Worm (Caenorhabditis elegans) whole organism, L3 larva: ENCODE measurements around the gene C07A12.2.

Experiments
- ZK546.5 ChIP-seq: sonication (generic microtip); optimal IDR thresholded peaks from 2 replicates; lab custom pipeline; 2017; ENCODE audit warnings: missing biosample characterization, missing genetic modification characterization
- eor-1 ChIP-seq, 2 experiments: fragments of 150-350 bp; optimal IDR thresholded peaks; 2 replicates each; lab custom pipeline; 2014 to 2018; ENCODE audit warnings: missing biosample characterization in 2 of 2, missing genetic modification characterization in 2 of 2
- lin-39 ChIP-seq: fragments of 150-350 bp; optimal IDR thresholded peaks from 2 replicates; lab custom pipeline; 2018; ENCODE audit warnings: missing biosample characterization, missing genetic modification reagents, missing genetic modification characterization
- mml-1 ChIP-seq: fragments of 150-350 bp; sonication (generic microtip); optimal IDR thresholded peaks from 3 replicates; lab custom pipeline; 2014; ENCODE audit warnings: missing biosample characterization, missing genetic modification characterization
- pqm-1 ChIP-seq: fragments of 150-350 bp; optimal IDR thresholded peaks from 2 replicates; lab custom pipeline; 2017; ENCODE audit warnings: missing biosample characterization, missing genetic modification characterization, inconsistent platforms
- unc-62 ChIP-seq: fragments of 150-350 bp; sonication (generic microtip); optimal IDR thresholded peaks from 4 replicates; lab custom pipeline; 2014; ENCODE audit warnings: missing biosample characterization, missing genetic modification reagents, missing genetic modification characterization

ce11 chrX:4561863-4562262 is 17.2 kb downstream of the C07A12.2 start, which contains the start of gene C05E11.6:
- TF ChIP-seq pqm-1 (tag; lab: Kevin White, UChicago) (no peak), mml-1 (tag; lab: Kevin White, UChicago) (no peak), unc-62 (GFP tag; lab: Kevin White, UChicago) (no peak), eor-1 (tag; optimal IDR thresholded peaks at IDR 0.05; lab: Kevin White, UChicago) (no peak), lin-39 (tag; lab: Kevin White, UChicago) (no peak), ZK546.5 (tag; lab: Kevin White, UChicago) (no peak)
